Worm (Caenorhabditis elegans): Measurements from ENCODE around the gene pipp-4P.

The pipp-4P gene

DNA sequence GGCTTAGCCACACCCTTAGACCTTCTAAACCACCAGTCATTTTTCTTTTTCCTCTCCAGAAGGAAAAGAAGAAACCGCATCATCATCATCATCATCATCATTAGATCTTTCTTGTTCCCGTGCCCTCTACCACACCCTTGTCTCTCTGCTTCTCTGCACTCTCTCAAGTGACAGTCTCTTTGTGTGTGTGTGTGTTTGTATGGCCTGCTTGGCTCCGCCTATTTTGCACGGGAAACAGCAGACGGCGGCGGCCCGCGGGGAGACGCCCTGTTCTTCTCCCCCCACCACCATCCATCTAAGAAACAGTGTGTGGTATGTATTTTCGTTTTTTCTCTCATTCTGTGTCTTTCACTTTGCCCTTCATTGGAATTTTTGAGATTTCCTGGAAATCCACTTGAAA lies 52.7 kb downstream of the pipp-4P start (continued):
- TF ChIP-seq ztf-22 (GFP tag; optimal IDR thresholded peaks at IDR 0.05): no peak
- TF ChIP-seq Y95B8A.8 (GFP tag; IDR thresholded peaks at IDR 0.05): no peak
- TF ChIP-seq zfh-2 (GFP tag; conservative IDR thresholded peaks at IDR 0.05): peak; percentile 76
- TF ChIP-seq T26A5.8 (tag; optimal IDR thresholded peaks at IDR 0.05): no peak
- no peak for TF ChIP-seq bed-2 (GFP tag; IDR thresholded peaks at IDR 0.05)
- peak; percentile 76 for TF ChIP-seq ztf-26 (tag; optimal IDR thresholded peaks at IDR 0.05)
- no peak for TF ChIP-seq snpc-1.3 (tag; optimal IDR thresholded peaks at IDR 0.05; ENCODE audit: insufficient read depth)
- no peak; the same call in 1 of the 2 replicates for TF ChIP-seq hmg-1.2 (GFP tag; IDR thresholded peaks at IDR 0.05)
- no peak for TF ChIP-seq F55B11.4 (tag; optimal IDR thresholded peaks at IDR 0.05; ENCODE audit: borderline replicate concordance, insufficient read depth)
- TF ChIP-seq ceh-27 (GFP tag; optimal IDR thresholded peaks at IDR 0.05): peak; percentile 60
- no peak for TF ChIP-seq T07F8.4 (tag; optimal IDR thresholded peaks at IDR 0.05)
- no peak for TF ChIP-seq D2030.7 (GFP tag; IDR thresholded peaks at IDR 0.05)
- no peak for TF ChIP-seq tbp1 (GFP tag; optimal IDR thresholded peaks at IDR 0.05)
- TF ChIP-seq lsy-27 (tag; optimal IDR thresholded peaks at IDR 0.05; ENCODE audit: borderline replicate concordance, insufficient read depth): no peak
- no peak for TF ChIP-seq unc-62 (GFP tag; optimal IDR thresholded peaks at IDR 0.05)
- no peak; the same call in 1 of the 2 replicates for TF ChIP-seq B0336.3 (GFP tag; IDR thresholded peaks at IDR 0.05)

DNA sequence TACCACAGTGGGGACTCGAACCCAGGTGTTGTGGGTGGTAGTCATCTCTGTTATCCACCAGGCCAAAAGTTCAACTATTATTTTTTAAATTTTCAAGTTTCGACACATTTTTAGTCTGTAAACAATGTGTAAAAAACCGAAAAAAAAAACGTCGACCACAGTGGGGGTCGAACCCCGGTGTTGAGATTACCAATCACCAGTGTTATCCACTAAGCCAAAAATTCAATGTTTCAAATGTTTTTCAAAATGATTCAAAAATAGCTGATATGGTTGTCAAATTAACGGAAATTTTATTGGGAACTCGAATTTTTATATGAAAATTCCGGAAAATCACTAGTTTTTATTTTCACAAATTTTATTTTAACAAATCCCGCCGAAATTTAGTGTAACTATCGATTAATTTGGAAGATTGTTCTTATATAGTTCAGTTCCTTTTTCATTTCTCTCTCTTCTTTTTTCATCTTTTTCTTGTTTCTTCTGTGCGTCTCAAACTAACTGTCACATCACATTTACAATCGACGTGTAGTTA lies 54.1 kb downstream of the pipp-4P start:
- TF ChIP-seq tbp1 (GFP tag; optimal IDR thresholded peaks at IDR 0.05): peak; percentile 78
- peak; percentile 37 for TF ChIP-seq rpc-1 (optimal IDR thresholded peaks at IDR 0.05)
- peak; percentile 69 for TF ChIP-seq rpc-1 (tag; optimal IDR thresholded peaks at IDR 0.05)
- peak; percentile 15; the same call in 1 of the 2 replicates for TF ChIP-seq F33H1.4 (GFP tag; IDR thresholded peaks at IDR 0.05)
- TF ChIP-seq aptf-3 (GFP tag; IDR thresholded peaks at IDR 0.05): no peak
- no peak for TF ChIP-seq atf-7 (tag; optimal IDR thresholded peaks at IDR 0.05)
- no peak for TF ChIP-seq snpc-1.3 (tag; optimal IDR thresholded peaks at IDR 0.05; ENCODE audit: insufficient read depth)
- no peak for TF ChIP-seq pbrm-1 (GFP tag; IDR thresholded peaks at IDR 0.05)
- 0 out of 2 replicates have a peak, but pooled peaks have one; percentile 40 for TF ChIP-seq lin-26 (GFP tag; IDR thresholded peaks at IDR 0.05)
- TF ChIP-seq ekl-4 (GFP tag; IDR thresholded peaks at IDR 0.05): no peak
- TF ChIP-seq ets-4 (GFP tag; optimal IDR thresholded peaks at IDR 0.05): no peak
- no peak for TF ChIP-seq nhr-80 (tag; optimal IDR thresholded peaks at IDR 0.05)
- TF ChIP-seq F49E8.2 (tag; optimal IDR thresholded peaks at IDR 0.05; ENCODE audit: insufficient read depth): no peak
- TF ChIP-seq T26A5.8 (tag; optimal IDR thresholded peaks at IDR 0.05): no peak
- no peak for TF ChIP-seq lag-1 (GFP tag; IDR thresholded peaks at IDR 0.05)
- no peak for TF ChIP-seq mel-28 (tag; optimal IDR thresholded peaks at IDR 0.05; ENCODE audit: borderline replicate concordance)
- TF ChIP-seq Y53F4B.3 (GFP tag; IDR thresholded peaks at IDR 0.05): no peak
- peak; percentile 37 for TF ChIP-seq hmg-1.2 (GFP tag; IDR thresholded peaks at IDR 0.05)
- no peak for TF ChIP-seq attf-5 (GFP tag; optimal IDR thresholded peaks at IDR 0.05)
- no peak for TF ChIP-seq mcd-1 (GFP tag; IDR thresholded peaks at IDR 0.05)
- TF ChIP-seq ztf-26 (tag; optimal IDR thresholded peaks at IDR 0.05): no peak
- TF ChIP-seq snpc-4 (GFP tag; optimal IDR thresholded peaks at IDR 0.05): no peak
- TF ChIP-seq snpc-4 (tag; optimal IDR thresholded peaks at IDR 0.05): no peak
- TF ChIP-seq sptf-2 (GFP tag; optimal IDR thresholded peaks at IDR 0.05): no peak
- no peak for TF ChIP-seq hrde-1 (tag; optimal IDR thresholded peaks at IDR 0.05; ENCODE audit: borderline replicate concordance)
- TF ChIP-seq rec-8 (tag; optimal IDR thresholded peaks at IDR 0.05): no peak
- no peak for TF ChIP-seq lsl-1 (GFP tag; optimal IDR thresholded peaks at IDR 0.05)
- peak; percentile 54 for TF ChIP-seq B0261.1 (tag; optimal IDR thresholded peaks at IDR 0.05)
- TF ChIP-seq cebp-1 (GFP tag; IDR thresholded peaks at IDR 0.05): no peak
- no peak for TF ChIP-seq cebp-1 (tag; optimal IDR thresholded peaks at IDR 0.05)
- no peak for TF ChIP-seq snpc-3.4 (tag; optimal IDR thresholded peaks at IDR 0.05)

All from whole organism, young adult.